Worm (Caenorhabditis elegans) whole organism, L3 larva: ENCODE results near the gene C08F11.1.

Experiments used
- fkh-10 ChIP-seq: sonication (generic microtip); optimal IDR thresholded peaks from 2 replicates; lab custom pipeline; 2017; ENCODE audit warnings: missing biosample characterization, missing genetic modification reagents, missing genetic modification characterization
- nhr-12 ChIP-seq: fragments of 150-350 bp; optimal IDR thresholded peaks from 2 replicates; lab custom pipeline; 2014; ENCODE audit warnings: missing biosample characterization, missing genetic modification characterization
- nhr-76 ChIP-seq: fragments of 150-350 bp; sonication (generic microtip); optimal IDR thresholded peaks from 5 replicates; lab custom pipeline; 2014; ENCODE audit warnings: missing biosample characterization, missing genetic modification characterization
- pqm-1 ChIP-seq: fragments of 150-350 bp; optimal IDR thresholded peaks from 2 replicates; lab custom pipeline; 2017; ENCODE audit warnings: missing biosample characterization, missing genetic modification characterization, inconsistent platforms

DNA sequence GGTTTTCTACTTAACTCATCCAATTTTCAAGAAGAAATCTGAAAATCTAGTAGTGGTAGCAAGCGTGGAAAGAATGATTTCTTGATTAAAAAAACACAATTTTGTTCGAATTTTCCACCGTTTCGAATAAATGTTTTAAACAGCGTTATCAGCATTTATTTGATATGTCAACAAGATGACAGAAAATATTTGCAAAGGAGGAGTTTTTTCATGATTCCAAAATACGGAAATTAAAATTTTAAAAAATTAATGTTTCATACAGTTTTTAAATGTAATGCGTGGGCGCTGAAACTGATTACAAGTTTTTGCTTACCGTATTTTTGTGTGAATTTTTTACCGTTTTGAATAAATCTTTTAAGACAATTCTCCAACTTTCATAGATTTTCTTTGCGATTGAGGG, 9.0 kb downstream of the C08F11.1 start:
- TF ChIP-seq fkh-10 (GFP tag; lab: Kevin White, UChicago) = no peak
- TF ChIP-seq nhr-76 (tag; lab: Kevin White, UChicago) = no peak
- no peak for TF ChIP-seq nhr-12
- no peak for TF ChIP-seq pqm-1
